Fruit fly (Drosophila melanogaster) whole organism, embryonic: ENCODE results near the gene hmw.
A peak's percentile ranks its signal among the peaks of the same experiment; 100 is the strongest.

Experiments
- CG10147 ChIP-seq: fragments of 200-800 bp; sonication (Bioruptor generic); optimal IDR thresholded peaks from 2 replicates; lab custom pipeline; 2019; ENCODE audit warnings: missing biosample characterization, mild to moderate bottlenecking, missing genetic modification characterization, moderate library complexity
- CG11696 ChIP-seq: fragments of 200-800 bp; sonication (Bioruptor generic); IDR thresholded peaks from 2 replicates; pipeline ENCODE4 v1.3.6; 2022; ENCODE audit warnings: missing biosample characterization, missing genetic modification characterization
- CG12219 ChIP-seq: fragments of 200-800 bp; sonication (Bioruptor generic); optimal IDR thresholded peaks from 3 replicates; lab custom pipeline; 2018; ENCODE audit warnings: missing biosample characterization, mild to moderate bottlenecking, missing genetic modification characterization
- CG12236 ChIP-seq: fragments of 200-800 bp; sonication (Bioruptor generic); optimal IDR thresholded peaks from 2 replicates; lab custom pipeline; 2016; ENCODE audit warnings: missing biosample characterization, missing genetic modification characterization
- CG12659 ChIP-seq: fragments of 200-800 bp; sonication (Bioruptor generic); optimal IDR thresholded peaks from 3 replicates; lab custom pipeline; 2017; ENCODE audit warnings: mild to moderate bottlenecking, missing biosample characterization, missing genetic modification reagents, missing genetic modification characterization
- CG12942 ChIP-seq: fragments of 200-800 bp; sonication (Bioruptor generic); optimal IDR thresholded peaks from 3 replicates; lab custom pipeline; 2016; ENCODE audit warnings: missing biosample characterization, missing genetic modification characterization
- CG13624 ChIP-seq: fragments of 200-800 bp; sonication (Bioruptor generic); optimal IDR thresholded peaks from 2 replicates; lab custom pipeline; 2016; ENCODE audit warnings: missing biosample characterization, missing genetic modification characterization
- CG14014 ChIP-seq: fragments of 200-800 bp; sonication (Bioruptor generic); IDR thresholded peaks from 2 replicates; pipeline ENCODE4 v1.3.6; 2022; ENCODE audit warnings: missing biosample characterization, missing genetic modification characterization
- CG15073 ChIP-seq: fragments of 200-800 bp; sonication (Bioruptor generic); optimal IDR thresholded peaks from 2 replicates; lab custom pipeline; 2016; ENCODE audit warnings: missing biosample characterization, missing genetic modification characterization
- CG15514 ChIP-seq: fragments of 200-800 bp; sonication (Bioruptor generic); optimal IDR thresholded peaks from 3 replicates; lab custom pipeline; 2017; ENCODE audit warnings: missing biosample characterization, missing genetic modification characterization, mild to moderate bottlenecking, moderate library complexity, missing genetic modification reagents
- CG17802 ChIP-seq: fragments of 200-800 bp; sonication (Bioruptor generic); optimal IDR thresholded peaks from 2 replicates; lab custom pipeline; 2018; ENCODE audit warnings: missing biosample characterization, mild to moderate bottlenecking, missing genetic modification characterization, moderate library complexity
- CG18476 ChIP-seq: fragments of 200-800 bp; sonication (Bioruptor generic); optimal IDR thresholded peaks from 2 replicates; lab custom pipeline; 2016; ENCODE audit warnings: missing biosample characterization, mild to moderate bottlenecking, missing genetic modification characterization
- CG2129 ChIP-seq: fragments of 200-800 bp; sonication (Bioruptor generic); IDR thresholded peaks from 2 replicates; pipeline ENCODE4 v1.3.6; 2022; ENCODE audit warnings: missing biosample characterization, missing genetic modification characterization; ENCODE audit not compliant: partially characterized antibody
- CG31388 ChIP-seq: fragments of 200-800 bp; sonication (Bioruptor generic); optimal IDR thresholded peaks from 2 replicates; lab custom pipeline; 2016; ENCODE audit warnings: missing biosample characterization, missing genetic modification characterization
- CG3847 ChIP-seq: fragments of 200-800 bp; sonication (Bioruptor generic); IDR thresholded peaks from 2 replicates; pipeline ENCODE4 v1.3.6; 2022; ENCODE audit warnings: missing biosample characterization, missing genetic modification characterization
- CG7745 ChIP-seq: fragments of 200-800 bp; sonication (Bioruptor generic); optimal IDR thresholded peaks from 2 replicates; lab custom pipeline; 2018; ENCODE audit warnings: missing biosample characterization, mild to moderate bottlenecking, missing genetic modification characterization, moderate library complexity
- CG8924 ChIP-seq: fragments of 200-800 bp; optimal IDR thresholded peaks from 3 replicates; lab custom pipeline; 2019; ENCODE audit warnings: missing biosample characterization, mild to moderate bottlenecking, missing genetic modification characterization, moderate library complexity
- Camta ChIP-seq: fragments of 200-800 bp; sonication (Bioruptor generic); optimal IDR thresholded peaks from 2 replicates; lab custom pipeline; 2016; ENCODE audit warnings: missing biosample characterization, missing genetic modification characterization
- D ChIP-seq, 2 experiments: fragments of 200-800 bp in 1 of 2; fragments of >200 bp in 1 of 2; sonication (Bioruptor generic) in 1 of 2; optimal IDR thresholded peaks; 2 replicates in 1 of 2; 3 replicates in 1 of 2; lab custom pipeline; 2017; ENCODE audit warnings: mild to moderate bottlenecking in 1 of 2, missing biosample characterization in 1 of 2, missing genetic modification characterization in 1 of 2, missing genetic modification reagents in 1 of 2
- D19B ChIP-seq: fragments of 200-800 bp; sonication (Bioruptor generic); optimal IDR thresholded peaks from 2 replicates; lab custom pipeline; 2017; ENCODE audit warnings: missing biosample characterization, mild to moderate bottlenecking, missing genetic modification characterization
- Deaf1 ChIP-seq: fragments of 200-800 bp; optimal IDR thresholded peaks from 3 replicates; lab custom pipeline; 2019; ENCODE audit warnings: missing biosample characterization, mild to moderate bottlenecking, missing genetic modification characterization, moderate library complexity
- Dek ChIP-seq: fragments of 200-800 bp; sonication (Bioruptor generic); optimal IDR thresholded peaks from 3 replicates; lab custom pipeline; 2019; ENCODE audit warnings: missing biosample characterization, mild to moderate bottlenecking, missing genetic modification characterization, moderate library complexity
- HLH4C ChIP-seq: fragments of 200-800 bp; sonication (Bioruptor generic); IDR thresholded peaks from 3 replicates; pipeline ENCODE4 v1.3.6; 2022; ENCODE audit warnings: missing biosample characterization, missing genetic modification characterization; ENCODE audit not compliant: partially characterized antibody
- HLHmδ ChIP-seq: fragments of 200-800 bp; sonication (Bioruptor generic); optimal IDR thresholded peaks from 2 replicates; lab custom pipeline; 2018; ENCODE audit warnings: missing biosample characterization, mild to moderate bottlenecking, missing genetic modification characterization, moderate library complexity
- Lpt ChIP-seq: fragments of >200 bp; optimal IDR thresholded peaks from 2 replicates; lab custom pipeline; 2018; ENCODE audit warnings: missing biosample characterization, missing genetic modification characterization
- Nf-YA ChIP-seq: fragments of 200-800 bp; sonication (Bioruptor generic); IDR thresholded peaks from 2 replicates; pipeline ENCODE4 v1.3.6; 2022; ENCODE audit warnings: missing biosample characterization, missing genetic modification characterization
- Ssrp ChIP-seq: fragments of 200-800 bp; sonication (Bioruptor generic); optimal IDR thresholded peaks from 2 replicates; lab custom pipeline; 2018; ENCODE audit warnings: missing biosample characterization, mild to moderate bottlenecking, missing genetic modification characterization, moderate library complexity
- Trl ChIP-seq, 3 experiments: fragments of >200 bp in 2 of 3; fragments of 200-800 bp in 1 of 3; sonication (Bioruptor generic) in 1 of 3; optimal IDR thresholded peaks; 2 replicates in 1 of 3; 3 replicates in 2 of 3; lab custom pipeline; 2016 to 2017; ENCODE audit warnings: missing biosample characterization in 1 of 3, missing genetic modification characterization in 1 of 3
- Usf ChIP-seq: fragments of 200-800 bp; sonication (Bioruptor generic); optimal IDR thresholded peaks from 2 replicates; lab custom pipeline; 2017; ENCODE audit warnings: missing genotype, missing biosample characterization, missing genetic modification characterization
- al ChIP-seq: fragments of 200-800 bp; sonication (Bioruptor generic); IDR thresholded peaks from 2 replicates; pipeline ENCODE4 v1.3.6; 2022; ENCODE audit warnings: missing biosample characterization, missing genetic modification characterization
- bab2 ChIP-seq: fragments of 200-800 bp; sonication (Bioruptor generic); optimal IDR thresholded peaks from 2 replicates; lab custom pipeline; 2016; ENCODE audit warnings: missing biosample characterization, missing genetic modification characterization
- cas ChIP-seq: fragments of 200-800 bp; sonication (Bioruptor generic); IDR thresholded peaks from 2 replicates; pipeline ENCODE4 v1.3.6; 2022; ENCODE audit warnings: missing biosample characterization, missing genetic modification characterization
- crc ChIP-seq: fragments of 200-800 bp; sonication (Bioruptor generic); optimal IDR thresholded peaks from 2 replicates; lab custom pipeline; 2016; ENCODE audit warnings: missing biosample characterization, missing genetic modification characterization
- da ChIP-seq: fragments of 200-800 bp; sonication (Bioruptor generic); optimal IDR thresholded peaks from 2 replicates; lab custom pipeline; 2016; ENCODE audit warnings: missing biosample characterization, missing genetic modification characterization
- her ChIP-seq: fragments of 200-800 bp; sonication (Bioruptor generic); optimal IDR thresholded peaks from 2 replicates; lab custom pipeline; 2016; ENCODE audit warnings: missing biosample characterization, missing genetic modification characterization
- hkb ChIP-seq, 2 experiments: fragments of 200-800 bp in 1 of 2; fragments of >200 bp in 1 of 2; sonication (Bioruptor generic) in 1 of 2; IDR thresholded peaks in 1 of 2; optimal IDR thresholded peaks in 1 of 2; 2 replicates each; pipeline versions ENCODE4 v1.3.6 to Lab custom; 2017 to 2022; ENCODE audit warnings: missing biosample characterization in 1 of 2, missing genetic modification characterization in 1 of 2
- mirr ChIP-seq: fragments of 200-800 bp; sonication (Bioruptor generic); optimal IDR thresholded peaks from 3 replicates; lab custom pipeline; 2018; ENCODE audit warnings: missing biosample characterization, mild to moderate bottlenecking, missing genetic modification characterization
- otp ChIP-seq: fragments of 200-800 bp; sonication (Bioruptor generic); IDR thresholded peaks from 3 replicates; pipeline ENCODE4, ENCODE4 v1.3.6; 2022; ENCODE audit warnings: missing biosample characterization, missing genetic modification characterization
- pnt ChIP-seq: fragments of 200-800 bp; sonication (Bioruptor generic); optimal IDR thresholded peaks from 3 replicates; lab custom pipeline; 2016; ENCODE audit warnings: missing biosample characterization, missing genetic modification characterization
- pros ChIP-seq: fragments of 200-800 bp; sonication (Bioruptor generic); optimal IDR thresholded peaks from 3 replicates; lab custom pipeline; 2019; ENCODE audit warnings: missing biosample characterization, mild to moderate bottlenecking, missing genetic modification characterization, moderate library complexity
- salm ChIP-seq: fragments of 200-800 bp; sonication (Bioruptor generic); optimal IDR thresholded peaks from 2 replicates; lab custom pipeline; 2018; ENCODE audit warnings: missing biosample characterization, mild to moderate bottlenecking, missing genetic modification characterization
- slp2 ChIP-seq: fragments of 200-800 bp; sonication (Bioruptor generic); optimal IDR thresholded peaks from 2 replicates; lab custom pipeline; 2016; ENCODE audit warnings: missing biosample characterization, missing genetic modification characterization
- vnd ChIP-seq: fragments of 200-800 bp; sonication (Bioruptor generic); IDR thresholded peaks from 3 replicates; pipeline ENCODE4 v1.3.6; 2022; ENCODE audit warnings: missing biosample characterization, missing genetic modification characterization; ENCODE audit not compliant: partially characterized antibody
- vvl ChIP-seq: fragments of 200-800 bp; sonication (Bioruptor generic); IDR thresholded peaks from 2 replicates; pipeline ENCODE4 v1.3.6; 2022; ENCODE audit warnings: missing biosample characterization, missing genetic modification characterization
- wek ChIP-seq: fragments of 200-800 bp; sonication (Bioruptor generic); optimal IDR thresholded peaks from 3 replicates; lab custom pipeline; 2018; ENCODE audit warnings: missing biosample characterization, mild to moderate bottlenecking, missing genetic modification characterization, moderate library complexity
- zen2 ChIP-seq: fragments of 200-800 bp; sonication (Bioruptor generic); IDR thresholded peaks from 3 replicates; pipeline ENCODE4 v1.3.6; 2022; ENCODE audit warnings: missing biosample characterization, missing genetic modification characterization; ENCODE audit not compliant: partially characterized antibody

The hmw gene

dm6 chr3R:18402549-18403429, 41.0 kb downstream of the hmw start, which contains the start of the genes Wdr37 and koko (continued):
- TF ChIP-seq D (optimal IDR thresholded peaks at IDR 0.05; lab: Kevin White, UChicago) (no peak), D (GFP tag; optimal IDR thresholded peaks at IDR 0.05; lab: Kevin White, UChicago) (peak; percentile 94), HLHmδ (GFP tag; lab: Kevin White, UChicago) (no peak), CG12659 (GFP tag; lab: Kevin White, UChicago) (peak; percentile 98), vvl (peak; percentile 99), her (GFP tag; lab: Kevin White, UChicago) (peak; percentile 44), CG18476 (GFP tag; lab: Kevin White, UChicago) (peak; percentile 93), CG17802 (tag; lab: Kevin White, UChicago) (peak; percentile 83), Ssrp (tag; lab: Kevin White, UChicago) (peak; percentile 97), pros (GFP tag; lab: Kevin White, UChicago) (peak; percentile 57), otp (GFP tag; lab: Robert Waterston, UW) (peak; percentile 94), Camta (GFP tag; lab: Kevin White, UChicago) (peak; percentile 81), pnt (GFP tag; lab: Kevin White, UChicago) (peak; percentile 69), al (GFP tag; lab: Robert Waterston, UW) (peak; percentile 98), Dek (tag; lab: Kevin White, UChicago) (peak; percentile 97), CG11696 (peak; percentile 93), CG14014 (GFP tag; lab: Robert Waterston, UW) (peak; percentile 98), Trl (optimal IDR thresholded peaks at IDR 0.05; lab: Kevin White, UChicago) (no peak), Trl (GFP tag; optimal IDR thresholded peaks at IDR 0.05; lab: Kevin White, UChicago) (peak; percentile 82), crc (GFP tag; lab: Kevin White, UChicago) (peak; percentile 74), CG12942 (GFP tag; lab: Kevin White, UChicago) (peak; percentile 96), bab2 (peak; percentile 75), CG13624 (peak; percentile 79), Nf-YA (GFP tag; lab: Robert Waterston, UW) (peak; percentile 95), CG2129 (GFP tag; lab: Robert Waterston, UW) (no peak), salm (tag; lab: Kevin White, UChicago) (peak; percentile 91), CG15073 (peak; percentile 81), CG31388 (GFP tag; lab: Kevin White, UChicago) (peak; percentile 92), hkb (optimal IDR thresholded peaks at IDR 0.05; lab: Kevin White, UChicago) (no peak), hkb (GFP tag; IDR thresholded peaks at IDR 0.05; lab: Robert Waterston, UW) (peak; percentile 97), cas (GFP tag; lab: Robert Waterston, UW) (peak; percentile 94), CG15514 (GFP tag; lab: Kevin White, UChicago) (peak; percentile 88), zen2 (no peak), Lpt (GFP tag; lab: Kevin White, UChicago) (no peak), Usf (GFP tag; lab: Kevin White, UChicago) (peak; percentile 92), slp2 (peak; percentile 45), CG3847 (GFP tag; lab: Robert Waterston, UW) (peak; percentile 98), D19B (GFP tag; lab: Kevin White, UChicago) (peak; percentile 80), CG12219 (GFP tag; lab: Kevin White, UChicago) (peak; percentile 79), mirr (GFP tag; lab: Kevin White, UChicago) (peak; percentile 36), da (GFP tag; lab: Kevin White, UChicago) (no peak), wek (no peak), vnd (GFP tag; lab: Robert Waterston, UW) (no peak; the same call in 1 of the 3 replicates), HLH4C (GFP tag; lab: Robert Waterston, UW) (peak; percentile 64; the same call in 2 of the 3 replicates), CG10147 (GFP tag; lab: Kevin White, UChicago) (peak; percentile 94), Deaf1 (tag; lab: Kevin White, UChicago) (peak; percentile 82), CG8924 (tag; lab: Kevin White, UChicago) (peak; percentile 98), CG7745 (tag; lab: Kevin White, UChicago) (peak; percentile 31), CG12236 (GFP tag; lab: Kevin White, UChicago) (peak; percentile 59)
